Fruit fly (Drosophila melanogaster) whole organism, wandering third instar larva: Measurements from ENCODE around the gene ArfGAP1.

Source experiments
- Abd-B ChIP-seq: fragments of >200 bp; optimal IDR thresholded peaks from 2 replicates; lab custom pipeline; 2017; ENCODE audit warnings: missing biosample characterization, missing genetic modification characterization
- CrebA ChIP-seq: fragments of 200-800 bp; sonication (Bioruptor generic); optimal IDR thresholded peaks from 2 replicates; lab custom pipeline; 2016; ENCODE audit warnings: missing biosample characterization, mild to moderate bottlenecking, missing genetic modification characterization, borderline replicate concordance
- Dfd ChIP-seq: fragments of >200 bp; optimal IDR thresholded peaks from 2 replicates; lab custom pipeline; 2017; ENCODE audit warnings: missing biosample characterization, missing genetic modification characterization
- Dif ChIP-seq: fragments of 200-275, 200-300 bp; sonication (Bioruptor generic); optimal IDR thresholded peaks from 2 replicates; lab custom pipeline; 2018; ENCODE audit warnings: missing biosample characterization, missing genetic modification characterization; ENCODE audit not compliant: partially characterized antibody
- GATAd ChIP-seq: sonication (Bioruptor generic); optimal IDR thresholded peaks from 2 replicates; lab custom pipeline; 2016; ENCODE audit warnings: missing biosample characterization, missing genetic modification characterization
- HLH106 ChIP-seq: fragments of 200-800 bp; optimal IDR thresholded peaks from 3 replicates; lab custom pipeline; 2019; ENCODE audit warnings: missing biosample characterization, mild to moderate bottlenecking, missing genetic modification characterization, moderate library complexity
- Hr83 ChIP-seq: fragments of 200-300 bp; sonication (Bioruptor generic); optimal IDR thresholded peaks from 2 replicates; lab custom pipeline; 2016; ENCODE audit warnings: missing biosample characterization, mild to moderate bottlenecking, missing genetic modification characterization, moderate library complexity; ENCODE audit not compliant: poor library complexity, severe bottlenecking
- Jra ChIP-seq: sonication (Bioruptor generic); optimal IDR thresholded peaks from 2 replicates; lab custom pipeline; 2016; ENCODE audit warnings: missing biosample characterization, missing genetic modification characterization
- Mio ChIP-seq: sonication (Bioruptor generic); optimal IDR thresholded peaks from 2 replicates; lab custom pipeline; 2016; ENCODE audit warnings: missing biosample characterization, missing genetic modification characterization
- Myc ChIP-seq: fragments of >200 bp; optimal IDR thresholded peaks from 2 replicates; lab custom pipeline; 2017
- N ChIP-seq: fragments of >200 bp; optimal IDR thresholded peaks from 2 replicates; lab custom pipeline; 2018; ENCODE audit warnings: missing biosample characterization, missing external identifiers, missing genetic modification characterization
- Rel ChIP-seq, 2 experiments: fragments of 200-800 bp; sonication (Bioruptor generic) in 1 of 2; optimal IDR thresholded peaks; 2 replicates in 1 of 2; 3 replicates in 1 of 2; lab custom pipeline; 2016 to 2019; ENCODE audit warnings: mild to moderate bottlenecking in 2 of 2, missing biosample characterization in 2 of 2, missing genetic modification characterization in 2 of 2, moderate library complexity in 1 of 2
- Vsx2 ChIP-seq: fragments of 200-300, 225-300 bp; sonication (Bioruptor generic); optimal IDR thresholded peaks from 2 replicates; lab custom pipeline; 2018; ENCODE audit warnings: missing biosample characterization, missing genetic modification characterization; ENCODE audit not compliant: partially characterized antibody
- br ChIP-seq: fragments of 200-800 bp; sonication (Bioruptor generic); optimal IDR thresholded peaks from 2 replicates; lab custom pipeline; 2016; ENCODE audit warnings: missing biosample characterization, missing genetic modification characterization
- brk ChIP-seq: fragments of 200-800 bp; sonication (Bioruptor generic); optimal IDR thresholded peaks from 2 replicates; lab custom pipeline; 2016; ENCODE audit warnings: missing biosample characterization, mild to moderate bottlenecking, missing genetic modification characterization
- dl ChIP-seq, 2 experiments: fragments of 175-275, 200-275 bp in 1 of 2; fragments of 200-275 bp in 1 of 2; sonication (Bioruptor generic); optimal IDR thresholded peaks; lab custom pipeline; 2018; ENCODE audit warnings: mild to moderate bottlenecking in 2 of 2, missing biosample characterization in 2 of 2, missing genetic modification characterization in 2 of 2, moderate library complexity in 2 of 2; ENCODE audit not compliant: partially characterized antibody in 2 of 2, insufficient read depth in 1 of 2
- dmrt93B ChIP-seq: fragments of 200-800 bp; sonication (Bioruptor generic); optimal IDR thresholded peaks from 2 replicates; lab custom pipeline; 2018; ENCODE audit warnings: missing biosample characterization, mild to moderate bottlenecking, missing genetic modification characterization
- dsf ChIP-seq: sonication (Bioruptor generic); optimal IDR thresholded peaks from 2 replicates; lab custom pipeline; 2016; ENCODE audit warnings: missing biosample characterization, missing genetic modification characterization, borderline replicate concordance
- ey ChIP-seq: fragments of 200-800 bp; sonication (Bioruptor generic); optimal IDR thresholded peaks from 2 replicates; lab custom pipeline; 2016; ENCODE audit warnings: missing biosample characterization, missing genetic modification characterization
- foxo ChIP-seq, 2 experiments: fragments of 200-800 bp; sonication (Bioruptor generic); optimal IDR thresholded peaks; 2 replicates in 1 of 2; 3 replicates in 1 of 2; lab custom pipeline; 2016 to 2017; ENCODE audit warnings: missing biosample characterization in 2 of 2, missing genetic modification characterization in 2 of 2
- fru ChIP-seq: fragments of 200-800 bp; sonication (Bioruptor generic); optimal IDR thresholded peaks from 3 replicates; lab custom pipeline; 2016; ENCODE audit warnings: missing biosample characterization, mild to moderate bottlenecking, missing genetic modification characterization
- h ChIP-seq: fragments of 200-800 bp; sonication (Bioruptor generic); optimal IDR thresholded peaks from 3 replicates; lab custom pipeline; 2016; ENCODE audit warnings: missing biosample characterization, mild to moderate bottlenecking, missing genetic modification characterization
- lola ChIP-seq: fragments of >200 bp; optimal IDR thresholded peaks from 2 replicates; lab custom pipeline; 2017; ENCODE audit warnings: missing biosample characterization, missing genetic modification characterization
- pan ChIP-seq: fragments of >200 bp; optimal IDR thresholded peaks from 2 replicates; lab custom pipeline; 2017
- psq ChIP-seq: fragments of 200-800 bp; sonication (Bioruptor generic); optimal IDR thresholded peaks from 3 replicates; lab custom pipeline; 2017; ENCODE audit warnings: missing biosample characterization, mild to moderate bottlenecking, missing genetic modification characterization, moderate library complexity
- rgr ChIP-seq: fragments of 200-800 bp; sonication (Bioruptor generic); optimal IDR thresholded peaks from 3 replicates; lab custom pipeline; 2016; ENCODE audit warnings: missing biosample characterization, mild to moderate bottlenecking, missing genetic modification characterization
- sage ChIP-seq: fragments of 200-800 bp; sonication (Bioruptor generic); optimal IDR thresholded peaks from 2 replicates; lab custom pipeline; 2016; ENCODE audit warnings: missing biosample characterization, mild to moderate bottlenecking, missing genetic modification characterization
- tai ChIP-seq: sonication (Bioruptor generic); optimal IDR thresholded peaks from 2 replicates; lab custom pipeline; 2016; ENCODE audit warnings: missing biosample characterization, missing genetic modification characterization
- usp ChIP-seq: fragments of >200 bp; optimal IDR thresholded peaks from 2 replicates; lab custom pipeline; 2017; ENCODE audit warnings: missing biosample characterization, missing genetic modification characterization
- woc ChIP-seq: sonication (Bioruptor generic); optimal IDR thresholded peaks from 2 replicates; lab custom pipeline; 2016; ENCODE audit warnings: missing biosample characterization, mild to moderate bottlenecking, missing genetic modification characterization

ArfGAP1 gene

dm6 chr3L:12405889-12406500 is 11.4 kb downstream of the ArfGAP1 start:
- no peak for TF ChIP-seq ey (GFP tag; lab: Kevin White, UChicago)
- TF ChIP-seq Rel (GFP tag; optimal IDR thresholded peaks at IDR 0.05; lab: Kevin White, UChicago) = no peak
- peak; percentile 71 for TF ChIP-seq Rel (tag; optimal IDR thresholded peaks at IDR 0.05; lab: Kevin White, UChicago)

dm6 chr3L:12401800-12402199 is 15.6 kb downstream of the ArfGAP1 start, which contains the start of gene Smyd4-2:
Gene Smyd4-2, minus strand, starts transcription at chr3L:12401935.
- TF ChIP-seq sage (GFP tag; lab: Kevin White, UChicago) = no peak
- no peak for TF ChIP-seq Abd-B (GFP tag; lab: Kevin White, UChicago)
- no peak for TF ChIP-seq usp (GFP tag; lab: Kevin White, UChicago)
- TF ChIP-seq Jra (GFP tag; lab: Kevin White, UChicago) = no peak
- TF ChIP-seq Vsx2 (GFP tag; lab: Kevin White, UChicago) = no peak
- no peak for TF ChIP-seq CrebA (GFP tag; lab: Kevin White, UChicago)
- no peak for TF ChIP-seq HLH106 (tag; lab: Kevin White, UChicago)
- TF ChIP-seq Hr83 = no peak
- no peak for TF ChIP-seq dl (GFP tag; optimal IDR thresholded peaks at IDR 0.05; lab: Kevin White, UChicago; ENCODE audit: insufficient read depth in 1 of 2, partially characterized antibody in 2 of 2)
- no peak for TF ChIP-seq tai (GFP tag; lab: Kevin White, UChicago)
- no peak for TF ChIP-seq dmrt93B (GFP tag; lab: Kevin White, UChicago)
- TF ChIP-seq br (GFP tag; lab: Kevin White, UChicago) = no peak
- TF ChIP-seq rgr (GFP tag; lab: Kevin White, UChicago) = no peak
- no peak for TF ChIP-seq h (GFP tag; lab: Kevin White, UChicago)
- TF ChIP-seq fru = no peak
- no peak for TF ChIP-seq Mio (GFP tag; lab: Kevin White, UChicago)
- TF ChIP-seq Dif (GFP tag; lab: Kevin White, UChicago) = no peak
- TF ChIP-seq Rel (GFP tag; optimal IDR thresholded peaks at IDR 0.05; lab: Kevin White, UChicago) = no peak
- no peak for TF ChIP-seq Rel (tag; optimal IDR thresholded peaks at IDR 0.05; lab: Kevin White, UChicago)
- TF ChIP-seq Dfd (GFP tag; lab: Kevin White, UChicago) = no peak
- no peak for TF ChIP-seq N

DNA sequence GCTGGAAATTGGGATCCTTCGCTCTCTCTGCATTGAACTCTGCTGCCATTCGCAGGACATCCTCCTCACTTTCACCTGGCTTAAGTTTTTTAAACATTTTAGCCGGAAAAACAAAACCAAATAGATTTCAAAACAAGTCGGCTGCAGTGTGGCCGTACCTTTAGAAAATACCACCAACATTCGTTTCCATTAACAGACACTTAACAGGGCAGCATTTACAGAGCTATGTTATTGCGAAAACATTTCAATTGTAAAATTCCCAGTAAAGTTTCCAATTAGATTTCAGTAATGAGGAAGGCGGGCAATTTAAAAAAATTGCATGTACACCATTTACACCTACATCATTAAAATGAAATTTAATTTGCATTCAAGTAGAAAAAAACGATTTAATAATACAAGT is 18.2 kb downstream of the ArfGAP1 start, which contains the start of gene CG32104:
TSS of gene CG32104 (minus strand) at position 152 of the 400 bp plus-strand sequence.
- TF ChIP-seq Myc (lab: Kevin White, UChicago) (no peak), Rel (GFP tag; optimal IDR thresholded peaks at IDR 0.05; lab: Kevin White, UChicago) (no peak), Rel (tag; optimal IDR thresholded peaks at IDR 0.05; lab: Kevin White, UChicago) (peak; percentile 71), lola (GFP tag; lab: Kevin White, UChicago) (no peak), Jra (GFP tag; lab: Kevin White, UChicago) (no peak), GATAd (GFP tag; lab: Kevin White, UChicago) (no peak), Abd-B (GFP tag; lab: Kevin White, UChicago) (no peak)

dm6 chr3L:12395871-12396270 is 21.5 kb downstream of the ArfGAP1 start, which contains the start of gene Obp69a:
Gene Obp69a, plus strand, starts transcription at chr3L:12396171.
- TF ChIP-seq dsf (GFP tag; lab: Kevin White, UChicago) = no peak
- TF ChIP-seq foxo (GFP tag; optimal IDR thresholded peaks at IDR 0.05; lab: Kevin White, UChicago) = no peak
- TF ChIP-seq brk (GFP tag; lab: Kevin White, UChicago) = no peak
- TF ChIP-seq N = no peak
- no peak for TF ChIP-seq GATAd (GFP tag; lab: Kevin White, UChicago)
- TF ChIP-seq woc (GFP tag; lab: Kevin White, UChicago) = no peak
- no peak for TF ChIP-seq Jra (GFP tag; lab: Kevin White, UChicago)
- no peak for TF ChIP-seq pan (lab: Kevin White, UChicago)
- no peak for TF ChIP-seq dl (GFP tag; optimal IDR thresholded peaks at IDR 0.05; lab: Kevin White, UChicago; ENCODE audit: insufficient read depth in 1 of 2, partially characterized antibody in 2 of 2)
- no peak for TF ChIP-seq lola (GFP tag; lab: Kevin White, UChicago)
- TF ChIP-seq Myc (lab: Kevin White, UChicago) = no peak
- TF ChIP-seq Dif (GFP tag; lab: Kevin White, UChicago) = no peak
- TF ChIP-seq fru = no peak
- TF ChIP-seq psq (GFP tag; lab: Kevin White, UChicago) = no peak
